Worm (Caenorhabditis elegans) whole organism, L4 larva: ENCODE data around the gene M163.10.

Experiments used
- attf-4 ChIP-seq: sonication (generic microtip); optimal IDR thresholded peaks from 3 replicates; lab custom pipeline; 2017; ENCODE audit warnings: missing biosample characterization, missing genetic modification characterization
- spr-1 ChIP-seq: sonication (generic microtip); optimal IDR thresholded peaks from 2 replicates; lab custom pipeline; 2016; ENCODE audit warnings: mild to moderate bottlenecking, missing genetic modification characterization, missing compliant biosample characterization
- zip-11 ChIP-seq: fragments of 200-800 bp; sonication (Bioruptor generic); IDR thresholded peaks from 2 replicates; pipeline ENCODE4 v1.3.6; 2022; ENCODE audit warnings: missing genetic modification characterization, missing compliant biosample characterization

The M163.10 gene

DNA sequence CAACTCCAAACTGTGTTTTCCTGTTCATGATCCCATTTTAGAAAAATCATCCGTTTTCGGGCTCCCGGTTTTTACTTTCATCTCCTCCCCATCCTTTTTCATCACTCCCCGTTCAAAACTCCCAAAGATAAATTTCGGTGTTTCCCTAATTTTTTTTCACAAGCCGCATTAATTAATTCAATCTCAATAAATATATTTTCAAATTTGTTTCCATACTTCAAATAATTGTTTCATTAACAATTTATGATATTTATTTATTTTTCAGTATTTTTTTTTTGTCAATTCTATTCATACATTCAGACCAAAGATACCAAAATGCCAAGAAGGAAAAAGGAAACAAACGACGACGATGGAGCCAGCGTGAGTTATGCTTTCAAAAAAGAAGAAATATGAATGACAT lies 49.7 kb downstream of the M163.10 start, which contains the start of gene D1025.1:
Gene D1025.1 (plus strand): TSS at position 301 of the 400 bp plus-strand sequence.
- no peak for TF ChIP-seq zip-11
- no peak for TF ChIP-seq attf-4 (tag; lab: Kevin White, UChicago)
- no peak for TF ChIP-seq spr-1 (tag; lab: Kevin White, UChicago)
